Fruit fly (Drosophila melanogaster) Kc167 (cell line): ENCODE data around the gene CG14684.

Experiments used
- Myc ChIP-seq: fragments of >200 bp; optimal IDR thresholded peaks from 2 replicates; lab custom pipeline; 2017; ENCODE audit warnings: missing external identifiers
- Sin3A ChIP-seq: fragments of >200 bp; optimal IDR thresholded peaks from 2 replicates; lab custom pipeline; 2018; ENCODE audit warnings: missing external identifiers
- h ChIP-seq: fragments of >200 bp; optimal IDR thresholded peaks from 3 replicates; lab custom pipeline; 2018; ENCODE audit warnings: missing external identifiers
- insv ChIP-seq: fragments of >200 bp; optimal IDR thresholded peaks from 3 replicates; lab custom pipeline; 2018; ENCODE audit warnings: missing external identifiers
- psq ChIP-seq: fragments of >200 bp; optimal IDR thresholded peaks from 2 replicates; lab custom pipeline; 2017; ENCODE audit warnings: missing external identifiers
- ttk ChIP-seq: sonication (Bioruptor generic); optimal IDR thresholded peaks from 2 replicates; lab custom pipeline; 2017; ENCODE audit warnings: missing external identifiers

DNA sequence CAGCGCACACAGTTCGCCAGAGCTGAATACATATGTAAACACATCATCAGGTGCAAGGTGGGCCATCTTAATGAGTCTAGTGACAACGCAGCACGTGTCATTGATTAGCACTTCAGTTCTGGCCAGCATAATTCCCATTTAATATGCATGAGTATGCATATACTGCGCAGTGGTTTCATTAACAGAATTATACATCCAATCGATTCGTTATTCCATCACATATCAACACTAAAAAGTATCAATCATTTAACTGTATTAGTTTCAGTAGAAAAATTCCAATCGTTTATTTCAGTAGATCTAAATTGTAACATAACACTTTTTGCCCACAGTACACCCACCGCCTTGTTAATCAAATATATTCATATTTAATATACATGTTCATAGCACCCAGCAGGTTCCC lies 7.7 kb downstream of the CG14684 start, which contains the start of gene CG4073:
- no peak for TF ChIP-seq psq
- TF ChIP-seq Sin3A (lab: Kevin White, UChicago) = no peak
- no peak for TF ChIP-seq Myc (lab: Kevin White, UChicago)
- no peak for TF ChIP-seq ttk
- no peak for TF ChIP-seq h (lab: Kevin White, UChicago)
- TF ChIP-seq insv (lab: Kevin White, UChicago) = no peak
